Worm (Caenorhabditis elegans) whole organism, L3 larva: ENCODE measurements around the gene cmtr-2.

Experiments used
- ama-1 ChIP-seq: fragments of 150-350 bp; optimal IDR thresholded peaks from 2 replicates; lab custom pipeline; 2018
- fos-1 ChIP-seq: fragments of 150-350 bp; optimal IDR thresholded peaks from 2 replicates; lab custom pipeline; 2014; ENCODE audit warnings: missing biosample characterization, missing genetic modification characterization
- nhr-43 ChIP-seq: sonication (generic microtip); optimal IDR thresholded peaks from 2 replicates; lab custom pipeline; 2016; ENCODE audit warnings: mild to moderate bottlenecking, missing genetic modification characterization, missing compliant biosample characterization; ENCODE audit not compliant: poor library complexity, severe bottlenecking
- pha-4 ChIP-seq: fragments of 150-350 bp; optimal IDR thresholded peaks from 2 replicates; lab custom pipeline; 2014; ENCODE audit warnings: missing biosample characterization, missing genetic modification reagents, missing genetic modification characterization
- unc-62 ChIP-seq: fragments of 150-350 bp; sonication (generic microtip); optimal IDR thresholded peaks from 4 replicates; lab custom pipeline; 2014; ENCODE audit warnings: missing biosample characterization, missing genetic modification reagents, missing genetic modification characterization

DNA sequence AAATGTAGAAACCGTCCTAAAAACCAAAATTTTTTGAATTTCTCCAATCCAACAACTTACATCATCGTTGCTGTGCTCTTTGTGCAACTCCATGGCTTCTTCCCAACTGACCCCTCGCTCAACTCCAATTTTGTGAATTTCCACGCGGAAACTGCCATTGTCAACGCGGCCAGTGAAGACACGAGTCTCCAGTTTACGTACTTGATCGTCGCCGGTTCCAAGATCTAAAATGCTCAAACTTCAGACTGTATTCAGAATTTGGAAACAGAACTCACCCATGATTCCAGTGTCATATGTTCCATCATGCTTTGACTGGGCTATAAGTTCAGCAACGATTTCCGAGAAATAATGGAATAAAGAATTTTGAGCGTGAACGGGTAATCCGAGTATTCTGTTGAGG lies 21.1 kb upstream of the cmtr-2 start:
- TF ChIP-seq pha-4 (no peak), unc-62 (no peak), fos-1 (tag; lab: Kevin White, UChicago) (no peak), ama-1 (lab: Kevin White, UChicago) (no peak), nhr-43 (tag; lab: Kevin White, UChicago) (no peak)
